Fruit fly (Drosophila melanogaster) whole organism, embryonic: ENCODE results near the gene ACXB.

Experiments
- BtbVII ChIP-seq: fragments of 200-800 bp; sonication (Bioruptor generic); optimal IDR thresholded peaks from 3 replicates; lab custom pipeline; 2017; ENCODE audit warnings: missing biosample characterization, mild to moderate bottlenecking, missing genetic modification characterization
- CG10274 ChIP-seq: fragments of 200-800 bp; sonication (Bioruptor generic); optimal IDR thresholded peaks from 3 replicates; lab custom pipeline; 2017; ENCODE audit warnings: missing biosample characterization, mild to moderate bottlenecking, missing genetic modification characterization
- CG10431 ChIP-seq: fragments of 200-800 bp; sonication (Bioruptor generic); optimal IDR thresholded peaks from 3 replicates; lab custom pipeline; 2018; ENCODE audit warnings: missing biosample characterization, mild to moderate bottlenecking, missing genetic modification characterization
- CG10654 ChIP-seq: fragments of 200-800 bp; sonication (Bioruptor generic); optimal IDR thresholded peaks from 2 replicates; lab custom pipeline; 2016; ENCODE audit warnings: missing biosample characterization, missing genetic modification characterization
- CG12391 ChIP-seq: fragments of 200-800 bp; sonication (Bioruptor generic); optimal IDR thresholded peaks from 3 replicates; lab custom pipeline; 2018; ENCODE audit warnings: missing biosample characterization, mild to moderate bottlenecking, missing genetic modification characterization, moderate library complexity
- CG13424 ChIP-seq: fragments of 200-800 bp; sonication (Bioruptor generic); optimal IDR thresholded peaks from 2 replicates; lab custom pipeline; 2019; ENCODE audit warnings: missing biosample characterization, mild to moderate bottlenecking, missing genetic modification characterization, moderate library complexity
- CG16779 ChIP-seq: fragments of 200-800 bp; sonication (Bioruptor generic); IDR thresholded peaks from 2 replicates; pipeline ENCODE4 v1.3.6; 2022; ENCODE audit warnings: missing biosample characterization, missing genetic modification characterization
- CG18011 ChIP-seq: fragments of 200-800 bp; sonication (Bioruptor generic); optimal IDR thresholded peaks from 2 replicates; lab custom pipeline; 2017; ENCODE audit warnings: missing biosample characterization, missing genetic modification characterization, mild to moderate bottlenecking, moderate library complexity, missing genotype
- CG18262 ChIP-seq: fragments of 200-800 bp; optimal IDR thresholded peaks from 3 replicates; lab custom pipeline; 2019; ENCODE audit warnings: missing biosample characterization, mild to moderate bottlenecking, missing genetic modification characterization, moderate library complexity
- CG18476 ChIP-seq: fragments of 200-800 bp; sonication (Bioruptor generic); optimal IDR thresholded peaks from 2 replicates; lab custom pipeline; 2016; ENCODE audit warnings: missing biosample characterization, mild to moderate bottlenecking, missing genetic modification characterization
- CG18764 ChIP-seq: fragments of 200-800 bp; sonication (Bioruptor generic); optimal IDR thresholded peaks from 3 replicates; lab custom pipeline; 2016; ENCODE audit warnings: missing biosample characterization, missing genetic modification characterization
- CG2202 ChIP-seq: fragments of 200-800 bp; sonication (Bioruptor generic); optimal IDR thresholded peaks from 2 replicates; lab custom pipeline; 2018; ENCODE audit warnings: missing biosample characterization, mild to moderate bottlenecking, missing genetic modification characterization
- CG30020 ChIP-seq: fragments of 200-800 bp; optimal IDR thresholded peaks from 2 replicates; lab custom pipeline; 2019; ENCODE audit warnings: missing biosample characterization, mild to moderate bottlenecking, missing genetic modification characterization, moderate library complexity
- CG31441 ChIP-seq: fragments of 200-800 bp; sonication (Bioruptor generic); IDR thresholded peaks from 2 replicates; pipeline ENCODE4 v1.3.6; 2022; ENCODE audit warnings: missing biosample characterization, missing genetic modification characterization
- CG3281 ChIP-seq: fragments of 200-800 bp; sonication (Bioruptor generic); optimal IDR thresholded peaks from 3 replicates; lab custom pipeline; 2017; ENCODE audit warnings: missing biosample characterization, mild to moderate bottlenecking, missing genetic modification characterization
- CG4854 ChIP-seq: fragments of 200-800 bp; sonication (Bioruptor generic); optimal IDR thresholded peaks from 2 replicates; lab custom pipeline; 2016; ENCODE audit warnings: missing biosample characterization, missing genetic modification characterization, inconsistent platforms
- CG6272 ChIP-seq: fragments of 200-800 bp; sonication (Bioruptor generic); IDR thresholded peaks from 2 replicates; pipeline ENCODE4 v1.3.6; 2022; ENCODE audit warnings: missing biosample characterization, missing genetic modification characterization
- CG6683 ChIP-seq: fragments of 200-800 bp; sonication (Bioruptor generic); optimal IDR thresholded peaks from 2 replicates; lab custom pipeline; 2017; ENCODE audit warnings: missing biosample characterization, mild to moderate bottlenecking, missing genetic modification characterization, missing genetic modification reagents
- CG6765 ChIP-seq: fragments of 200-800 bp; sonication (Bioruptor generic); optimal IDR thresholded peaks from 3 replicates; lab custom pipeline; 2017; ENCODE audit warnings: missing biosample characterization, mild to moderate bottlenecking, missing genetic modification characterization
- CG8388 ChIP-seq: fragments of 200-800 bp; sonication (Bioruptor generic); optimal IDR thresholded peaks from 2 replicates; lab custom pipeline; 2019; ENCODE audit warnings: missing biosample characterization, mild to moderate bottlenecking, missing genetic modification characterization, moderate library complexity
- CG8478 ChIP-seq: fragments of >200 bp; optimal IDR thresholded peaks from 2 replicates; lab custom pipeline; 2018
- Deaf1 ChIP-seq: fragments of 200-800 bp; optimal IDR thresholded peaks from 3 replicates; lab custom pipeline; 2019; ENCODE audit warnings: missing biosample characterization, mild to moderate bottlenecking, missing genetic modification characterization, moderate library complexity
- Doc3 ChIP-seq: fragments of 200-800 bp; sonication (Bioruptor generic); IDR thresholded peaks from 3 replicates; pipeline ENCODE4 v1.3.6; 2022; ENCODE audit warnings: missing biosample characterization, missing genetic modification characterization; ENCODE audit not compliant: partially characterized antibody
- Elba2 ChIP-seq: fragments of 200-800 bp; sonication (Bioruptor generic); optimal IDR thresholded peaks from 3 replicates; lab custom pipeline; 2016; ENCODE audit warnings: missing biosample characterization, missing genetic modification characterization
- Fer3 ChIP-seq: fragments of 200-800 bp; sonication (Bioruptor generic); optimal IDR thresholded peaks from 2 replicates; lab custom pipeline; 2018; ENCODE audit warnings: missing biosample characterization, mild to moderate bottlenecking, missing genetic modification characterization, moderate library complexity
- HHEX ChIP-seq: fragments of 200-800 bp; sonication (Bioruptor generic); optimal IDR thresholded peaks from 3 replicates; lab custom pipeline; 2017; ENCODE audit warnings: missing biosample characterization, mild to moderate bottlenecking, missing genetic modification characterization, missing genetic modification reagents
- HLH4C ChIP-seq: fragments of 200-800 bp; sonication (Bioruptor generic); IDR thresholded peaks from 3 replicates; pipeline ENCODE4 v1.3.6; 2022; ENCODE audit warnings: missing biosample characterization, missing genetic modification characterization; ENCODE audit not compliant: partially characterized antibody
- Hsf ChIP-seq: fragments of 200-800 bp; sonication (Bioruptor generic); optimal IDR thresholded peaks from 3 replicates; lab custom pipeline; 2016; ENCODE audit warnings: missing biosample characterization, missing genetic modification characterization
- Lpt ChIP-seq: fragments of >200 bp; optimal IDR thresholded peaks from 2 replicates; lab custom pipeline; 2018; ENCODE audit warnings: missing biosample characterization, missing genetic modification characterization
- MBD-R2 ChIP-seq: fragments of 200-800 bp; sonication (Bioruptor generic); IDR thresholded peaks from 2 replicates; pipeline ENCODE4 v1.3.6; 2022; ENCODE audit warnings: missing biosample characterization, missing genetic modification characterization
- Oli ChIP-seq: fragments of 200-800 bp; sonication (Bioruptor generic); optimal IDR thresholded peaks from 2 replicates; lab custom pipeline; 2018; ENCODE audit warnings: missing biosample characterization, mild to moderate bottlenecking, missing genetic modification characterization, moderate library complexity
- Scr ChIP-seq: fragments of 200-800 bp; sonication (Bioruptor generic); IDR thresholded peaks from 2 replicates; pipeline ENCODE4 v1.3.6; 2022; ENCODE audit warnings: missing biosample characterization, missing genetic modification characterization; ENCODE audit not compliant: partially characterized antibody
- Spps ChIP-seq: fragments of 200-800 bp; sonication (Bioruptor generic); optimal IDR thresholded peaks from 2 replicates; lab custom pipeline; 2018; ENCODE audit warnings: missing biosample characterization, mild to moderate bottlenecking, missing genetic modification characterization
- ato ChIP-seq: fragments of 200-800 bp; sonication (Bioruptor generic); IDR thresholded peaks from 2 replicates; pipeline ENCODE4 v1.3.6; 2022; ENCODE audit warnings: missing biosample characterization, missing genetic modification characterization; ENCODE audit not compliant: partially characterized antibody
- bcd ChIP-seq: fragments of 200-800 bp; sonication (Bioruptor generic); optimal IDR thresholded peaks from 2 replicates; lab custom pipeline; 2017; ENCODE audit warnings: missing biosample characterization, mild to moderate bottlenecking, missing genetic modification characterization
- cwo ChIP-seq: fragments of 200-800 bp; sonication (Bioruptor generic); optimal IDR thresholded peaks from 3 replicates; lab custom pipeline; 2017; ENCODE audit warnings: missing biosample characterization, missing genetic modification characterization, mild to moderate bottlenecking, moderate library complexity, missing genetic modification reagents
- disco-r ChIP-seq: fragments of 200-800 bp; sonication (Bioruptor generic); optimal IDR thresholded peaks from 2 replicates; lab custom pipeline; 2016; ENCODE audit warnings: missing biosample characterization, missing genetic modification characterization
- dmrt99B ChIP-seq: fragments of 200-800 bp; sonication (Bioruptor generic); optimal IDR thresholded peaks from 2 replicates; lab custom pipeline; 2018; ENCODE audit warnings: missing biosample characterization, mild to moderate bottlenecking, missing genetic modification characterization, moderate library complexity
- dysf ChIP-seq: fragments of 200-800 bp; sonication (Bioruptor generic); IDR thresholded peaks from 3 replicates; pipeline ENCODE4 v1.3.6; 2022; ENCODE audit warnings: missing biosample characterization, missing genetic modification characterization
- grau ChIP-seq: fragments of 200-800 bp; optimal IDR thresholded peaks from 3 replicates; lab custom pipeline; 2019; ENCODE audit warnings: missing biosample characterization, mild to moderate bottlenecking, missing genetic modification characterization, moderate library complexity
- nerfin-2 ChIP-seq: fragments of 200-800 bp; sonication (Bioruptor generic); IDR thresholded peaks from 2 replicates; pipeline ENCODE4 v1.3.6; 2022; ENCODE audit warnings: missing biosample characterization, missing genetic modification characterization; ENCODE audit not compliant: partially characterized antibody
- phol ChIP-seq: fragments of 200-800 bp; sonication (Bioruptor generic); optimal IDR thresholded peaks from 3 replicates; lab custom pipeline; 2018; ENCODE audit warnings: missing biosample characterization, mild to moderate bottlenecking, missing genetic modification characterization, moderate library complexity
- schlank ChIP-seq: fragments of 200-800 bp; sonication (Bioruptor generic); optimal IDR thresholded peaks from 2 replicates; lab custom pipeline; 2018; ENCODE audit warnings: missing biosample characterization, mild to moderate bottlenecking, missing genetic modification characterization
- sug ChIP-seq: fragments of 200-800 bp; optimal IDR thresholded peaks from 2 replicates; lab custom pipeline; 2019; ENCODE audit warnings: missing biosample characterization, mild to moderate bottlenecking, missing genetic modification characterization, moderate library complexity
- tap ChIP-seq: fragments of 200-800 bp; optimal IDR thresholded peaks from 3 replicates; lab custom pipeline; 2019; ENCODE audit warnings: missing biosample characterization, mild to moderate bottlenecking, missing genetic modification characterization, moderate library complexity
- tll ChIP-seq, 2 experiments: fragments of 200-800 bp in 1 of 2; fragments of >200 bp in 1 of 2; sonication (Bioruptor generic) in 1 of 2; optimal IDR thresholded peaks; 2 replicates each; lab custom pipeline; 2017 to 2019; ENCODE audit warnings: missing biosample characterization in 2 of 2, missing genetic modification characterization in 2 of 2, mild to moderate bottlenecking in 1 of 2, moderate library complexity in 1 of 2
- trh ChIP-seq: fragments of 200-800 bp; sonication (Bioruptor generic); optimal IDR thresholded peaks from 2 replicates; lab custom pipeline; 2016; ENCODE audit warnings: missing biosample characterization, missing genetic modification characterization
- vfl ChIP-seq: fragments of 200-800 bp; sonication (Bioruptor generic); optimal IDR thresholded peaks from 2 replicates; lab custom pipeline; 2016; ENCODE audit warnings: missing biosample characterization, missing genetic modification characterization
- wor ChIP-seq: fragments of 200-800 bp; sonication (Bioruptor generic); IDR thresholded peaks from 2 replicates; pipeline ENCODE4 v1.3.6; 2022; ENCODE audit warnings: missing biosample characterization, missing genetic modification characterization
- zfh1 ChIP-seq: fragments of 200-800 bp; sonication (Bioruptor generic); IDR thresholded peaks from 3 replicates; pipeline ENCODE4 v1.3.6; 2022; ENCODE audit warnings: missing biosample characterization, missing genetic modification characterization
- zfh2 ChIP-seq: fragments of 200-800 bp; sonication (Bioruptor generic); optimal IDR thresholded peaks from 2 replicates; lab custom pipeline; 2016; ENCODE audit warnings: missing biosample characterization, missing genetic modification characterization

The ACXB gene

DNA sequence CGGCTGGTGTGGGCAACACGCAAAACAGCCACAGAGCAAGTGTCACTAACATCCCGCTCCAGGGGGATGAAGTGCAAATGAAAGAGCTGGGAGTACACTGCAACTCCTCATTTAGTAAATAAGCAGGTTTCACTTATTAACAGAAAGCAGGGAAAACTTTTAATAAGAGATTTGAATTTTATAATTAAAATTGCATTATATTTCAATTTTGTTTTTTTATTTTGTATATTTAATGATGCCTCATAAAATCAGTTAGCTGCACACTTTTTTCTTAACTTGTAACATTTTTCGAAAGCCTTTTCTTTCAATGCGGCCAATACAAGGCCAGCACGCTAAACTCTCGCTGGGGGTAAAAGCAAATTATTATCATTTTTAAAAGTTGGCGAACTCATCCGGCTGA is 49.1 kb upstream of the ACXB start (continued):
- no peak for TF ChIP-seq CG6683 (GFP tag; lab: Kevin White, UChicago)
- TF ChIP-seq CG18476 (GFP tag; lab: Kevin White, UChicago), result no peak
- peak; percentile 47 for TF ChIP-seq CG18262 (tag; lab: Kevin White, UChicago)
- TF ChIP-seq MBD-R2 (GFP tag; lab: Robert Waterston, UW), result no peak
- peak; percentile 19 for TF ChIP-seq CG8388 (GFP tag; lab: Kevin White, UChicago)
- TF ChIP-seq phol (tag; lab: Kevin White, UChicago), result peak; percentile 22
- peak; percentile 21; the same call in 1 of the 3 replicates for TF ChIP-seq dysf (GFP tag; lab: Robert Waterston, UW)
- TF ChIP-seq bcd (GFP tag; lab: Kevin White, UChicago), result no peak
- no peak for TF ChIP-seq CG6765 (GFP tag; lab: Kevin White, UChicago)
- TF ChIP-seq grau (tag; lab: Kevin White, UChicago), result peak; percentile 31
- TF ChIP-seq nerfin-2, result no peak
- TF ChIP-seq CG10654 (GFP tag; lab: Kevin White, UChicago), result no peak
- no peak for TF ChIP-seq CG18011 (GFP tag; lab: Kevin White, UChicago)
- TF ChIP-seq tap (tag; lab: Kevin White, UChicago), result no peak
- TF ChIP-seq CG10274 (GFP tag; lab: Kevin White, UChicago), result no peak
- TF ChIP-seq Oli (tag; lab: Kevin White, UChicago), result peak; percentile 20
- TF ChIP-seq schlank (tag; lab: Kevin White, UChicago), result no peak
- no peak for TF ChIP-seq CG4854 (GFP tag; lab: Kevin White, UChicago)
- no peak for TF ChIP-seq Deaf1 (tag; lab: Kevin White, UChicago)
- TF ChIP-seq sug, result no peak
- TF ChIP-seq CG8478 (lab: Kevin White, UChicago), result no peak
- TF ChIP-seq CG18764 (GFP tag; lab: Kevin White, UChicago), result no peak
- no peak for TF ChIP-seq trh (GFP tag; lab: Kevin White, UChicago)
- no peak for TF ChIP-seq vfl (GFP tag; lab: Kevin White, UChicago)
- TF ChIP-seq Doc3 (GFP tag; lab: Robert Waterston, UW), result no peak
- peak; percentile 40 for TF ChIP-seq CG13424 (tag; lab: Kevin White, UChicago)
- TF ChIP-seq BtbVII, result no peak
- no peak for TF ChIP-seq cwo (GFP tag; lab: Kevin White, UChicago)
- peak; percentile 53 for TF ChIP-seq dmrt99B
- TF ChIP-seq HLH4C (GFP tag; lab: Robert Waterston, UW), result no peak
- TF ChIP-seq CG2202 (tag; lab: Kevin White, UChicago), result no peak
- no peak for TF ChIP-seq wor (GFP tag; lab: Robert Waterston, UW)
- TF ChIP-seq tll (GFP tag; optimal IDR thresholded peaks at IDR 0.05; lab: Kevin White, UChicago), result no peak
- no peak for TF ChIP-seq CG16779
- TF ChIP-seq zfh1 (GFP tag; lab: Robert Waterston, UW), result no peak
- TF ChIP-seq CG6272 (GFP tag; lab: Robert Waterston, UW), result no peak
- TF ChIP-seq CG12391, result peak; percentile 31
- no peak for TF ChIP-seq HHEX (GFP tag; lab: Kevin White, UChicago)
- TF ChIP-seq CG31441 (GFP tag; lab: Robert Waterston, UW), result peak; percentile 31; the same call in 1 of the 2 replicates
- TF ChIP-seq CG10431 (GFP tag; lab: Kevin White, UChicago), result no peak
- TF ChIP-seq disco-r (GFP tag; lab: Kevin White, UChicago), result no peak
- TF ChIP-seq Lpt (GFP tag; lab: Kevin White, UChicago), result no peak
- no peak for TF ChIP-seq Fer3 (tag; lab: Kevin White, UChicago)
- no peak for TF ChIP-seq zfh2 (GFP tag; lab: Kevin White, UChicago)
- TF ChIP-seq Spps (tag; lab: Kevin White, UChicago), result no peak
- no peak for TF ChIP-seq ato (GFP tag; lab: Robert Waterston, UW)
- no peak for TF ChIP-seq Hsf (GFP tag; lab: Kevin White, UChicago)
- TF ChIP-seq CG3281 (GFP tag; lab: Kevin White, UChicago), result no peak
- no peak for TF ChIP-seq Elba2 (GFP tag; lab: Kevin White, UChicago)
- TF ChIP-seq CG30020 (tag; lab: Kevin White, UChicago), result no peak
- no peak for TF ChIP-seq Scr (GFP tag; lab: Robert Waterston, UW)
